Fruit fly (Drosophila melanogaster) whole organism, wandering third instar larva: ENCODE data around the gene CRAT.

Experiments
- Abd-B ChIP-seq: fragments of >200 bp; optimal IDR thresholded peaks from 2 replicates; lab custom pipeline; 2017; ENCODE audit warnings: missing biosample characterization, missing genetic modification characterization
- Hr78 ChIP-seq: fragments of >200 bp; optimal IDR thresholded peaks from 2 replicates; lab custom pipeline; 2017; ENCODE audit warnings: missing biosample characterization, missing genetic modification characterization
- Rel ChIP-seq, 2 experiments: fragments of 200-800 bp; sonication (Bioruptor generic) in 1 of 2; optimal IDR thresholded peaks; 2 replicates in 1 of 2; 3 replicates in 1 of 2; lab custom pipeline; 2016 to 2019; ENCODE audit warnings: mild to moderate bottlenecking in 2 of 2, missing biosample characterization in 2 of 2, missing genetic modification characterization in 2 of 2, moderate library complexity in 1 of 2
- dmrt93B ChIP-seq: fragments of 200-800 bp; sonication (Bioruptor generic); optimal IDR thresholded peaks from 2 replicates; lab custom pipeline; 2018; ENCODE audit warnings: missing biosample characterization, mild to moderate bottlenecking, missing genetic modification characterization
- dsf ChIP-seq: sonication (Bioruptor generic); optimal IDR thresholded peaks from 2 replicates; lab custom pipeline; 2016; ENCODE audit warnings: missing biosample characterization, missing genetic modification characterization, borderline replicate concordance
- h ChIP-seq: fragments of 200-800 bp; sonication (Bioruptor generic); optimal IDR thresholded peaks from 3 replicates; lab custom pipeline; 2016; ENCODE audit warnings: missing biosample characterization, mild to moderate bottlenecking, missing genetic modification characterization
- psq ChIP-seq: fragments of 200-800 bp; sonication (Bioruptor generic); optimal IDR thresholded peaks from 3 replicates; lab custom pipeline; 2017; ENCODE audit warnings: missing biosample characterization, mild to moderate bottlenecking, missing genetic modification characterization, moderate library complexity

dm6 chr3R:6341668-6342067, 34.2 kb downstream of the CRAT start, which contains the start of gene CG17917:
- no peak for TF ChIP-seq dsf (GFP tag; lab: Kevin White, UChicago)
- no peak for TF ChIP-seq Rel (GFP tag; optimal IDR thresholded peaks at IDR 0.05; lab: Kevin White, UChicago)
- TF ChIP-seq Rel (tag; optimal IDR thresholded peaks at IDR 0.05; lab: Kevin White, UChicago): no peak
- TF ChIP-seq Hr78: no peak
- no peak for TF ChIP-seq Abd-B (GFP tag; lab: Kevin White, UChicago)
- TF ChIP-seq psq (GFP tag; lab: Kevin White, UChicago): no peak
- no peak for TF ChIP-seq h (GFP tag; lab: Kevin White, UChicago)
- TF ChIP-seq dmrt93B (GFP tag; lab: Kevin White, UChicago): no peak
